Fruit fly (Drosophila melanogaster): Measurements from ENCODE around the gene CG14011.

- TF ChIP-seq ovo (GFP tag; optimal IDR thresholded peaks at IDR 0.05) (no peak), bab1 (GFP tag; optimal IDR thresholded peaks at IDR 0.05) (no peak), CG14711 (tag; optimal IDR thresholded peaks at IDR 0.05) (no peak), cic (GFP tag; optimal IDR thresholded peaks at IDR 0.05) (no peak)
These were observed 48.9 kb downstream of the CG14011 start, which contains the start of gene Coq6 for dm6 chr2L:5532061-5532460.

Measured in whole organism, adult.